Fruit fly (Drosophila melanogaster) whole organism, embryonic: Measurements from ENCODE around the gene Vha16-2.
A peak's percentile ranks its signal among the peaks of the same experiment; 100 is the strongest.

Source experiments
- ATbp ChIP-seq: fragments of 200-800 bp; sonication (Bioruptor generic); optimal IDR thresholded peaks from 2 replicates; lab custom pipeline; 2017; ENCODE audit warnings: missing biosample characterization, mild to moderate bottlenecking, missing genetic modification characterization, missing genetic modification reagents
- Ada2b ChIP-seq: fragments of 200-800 bp; sonication (Bioruptor generic); IDR thresholded peaks from 2 replicates; pipeline ENCODE4 v1.3.6; 2022; ENCODE audit warnings: missing biosample characterization, missing genetic modification characterization
- CG15269 ChIP-seq: fragments of 200-800 bp; sonication (Bioruptor generic); optimal IDR thresholded peaks from 2 replicates; lab custom pipeline; 2018; ENCODE audit warnings: missing biosample characterization, mild to moderate bottlenecking, missing genetic modification characterization, moderate library complexity
- CG15514 ChIP-seq: fragments of 200-800 bp; sonication (Bioruptor generic); optimal IDR thresholded peaks from 3 replicates; lab custom pipeline; 2017; ENCODE audit warnings: missing biosample characterization, missing genetic modification characterization, mild to moderate bottlenecking, moderate library complexity, missing genetic modification reagents
- CG2199 ChIP-seq: fragments of 200-800 bp; sonication (Bioruptor generic); IDR thresholded peaks from 3 replicates; pipeline ENCODE4 v1.3.6; 2022; ENCODE audit warnings: missing biosample characterization, missing genetic modification characterization
- CG32532 ChIP-seq: fragments of 200-800 bp; sonication (Bioruptor generic); IDR thresholded peaks from 2 replicates; pipeline ENCODE4 v1.3.6; 2022; ENCODE audit warnings: missing biosample characterization, missing genetic modification characterization
- CG4360 ChIP-seq: fragments of 200-800 bp; sonication (Bioruptor generic); IDR thresholded peaks from 2 replicates; pipeline ENCODE4 v1.3.6; 2022; ENCODE audit warnings: missing biosample characterization, missing genetic modification characterization
- CG4707 ChIP-seq: fragments of 200-800 bp; sonication (Bioruptor generic); optimal IDR thresholded peaks from 2 replicates; lab custom pipeline; 2018; ENCODE audit warnings: missing biosample characterization, mild to moderate bottlenecking, missing genetic modification characterization, moderate library complexity
- CG5953 ChIP-seq: fragments of 200-800 bp; sonication (Bioruptor generic); IDR thresholded peaks from 2 replicates; pipeline ENCODE4 v1.3.6; 2022; ENCODE audit warnings: missing biosample characterization, missing genetic modification characterization
- CG6813 ChIP-seq: fragments of 200-800 bp; sonication (Bioruptor generic); optimal IDR thresholded peaks from 2 replicates; lab custom pipeline; 2017; ENCODE audit warnings: missing biosample characterization, missing genetic modification characterization, mild to moderate bottlenecking, moderate library complexity, missing genetic modification reagents
- CG7786 ChIP-seq: fragments of 200-800 bp; sonication (Bioruptor generic); optimal IDR thresholded peaks from 2 replicates; lab custom pipeline; 2016; ENCODE audit warnings: missing biosample characterization, missing genetic modification characterization
- CG8290 ChIP-seq, 3 experiments: fragments of 200-800 bp; sonication (Bioruptor generic); optimal IDR thresholded peaks; 2 replicates each; lab custom pipeline; 2016 to 2019; ENCODE audit warnings: missing biosample characterization in 3 of 3, missing genetic modification characterization in 3 of 3, mild to moderate bottlenecking in 2 of 3, moderate library complexity in 1 of 3
- CG9876 ChIP-seq: fragments of 200-800 bp; sonication (Bioruptor generic); optimal IDR thresholded peaks from 2 replicates; lab custom pipeline; 2016; ENCODE audit warnings: missing biosample characterization, missing genetic modification characterization
- D19A ChIP-seq: fragments of 200-800 bp; optimal IDR thresholded peaks from 3 replicates; lab custom pipeline; 2019; ENCODE audit warnings: missing biosample characterization, mild to moderate bottlenecking, missing genetic modification characterization, moderate library complexity
- Dll ChIP-seq: fragments of 200-800 bp; sonication (Bioruptor generic); IDR thresholded peaks from 4 replicates; pipeline ENCODE4 v1.3.6; 2022; ENCODE audit warnings: missing biosample characterization, missing genetic modification characterization; ENCODE audit not compliant: partially characterized antibody
- Eip74EF ChIP-seq, 2 experiments: fragments of 200-800 bp in 1 of 2; fragments of >200 bp in 1 of 2; sonication (Bioruptor generic) in 1 of 2; optimal IDR thresholded peaks; 2 replicates each; lab custom pipeline; 2017 to 2019; ENCODE audit warnings: missing biosample characterization in 2 of 2, missing genetic modification characterization in 2 of 2, mild to moderate bottlenecking in 1 of 2, moderate library complexity in 1 of 2
- Gug ChIP-seq: fragments of 200-800 bp; sonication (Bioruptor generic); IDR thresholded peaks from 4 replicates; pipeline ENCODE4 v1.3.6; 2022; ENCODE audit warnings: missing biosample characterization, missing genetic modification characterization
- MBD-R2 ChIP-seq: fragments of 200-800 bp; sonication (Bioruptor generic); IDR thresholded peaks from 2 replicates; pipeline ENCODE4 v1.3.6; 2022; ENCODE audit warnings: missing biosample characterization, missing genetic modification characterization
- Med ChIP-seq: fragments of 200-800 bp; sonication (Bioruptor generic); peaks from one replicate; lab custom pipeline; 2016; ENCODE audit warnings: missing biosample characterization, missing genetic modification characterization, mild to moderate bottlenecking, inconsistent platforms, moderate library complexity
- Opbp ChIP-seq: fragments of 200-800 bp; sonication (Bioruptor generic); IDR thresholded peaks from 3 replicates; pipeline ENCODE4 v1.3.6; 2022; ENCODE audit warnings: missing biosample characterization, missing genetic modification characterization; ENCODE audit not compliant: partially characterized antibody
- chm ChIP-seq: fragments of 200-800 bp; sonication (Bioruptor generic); IDR thresholded peaks from 2 replicates; pipeline ENCODE4 v1.3.6; 2022; ENCODE audit warnings: missing biosample characterization, missing genetic modification characterization
- ci ChIP-seq: fragments of 200-800 bp; sonication (Bioruptor generic); IDR thresholded peaks from 3 replicates; pipeline ENCODE4 v1.3.6; 2022; ENCODE audit warnings: missing biosample characterization, missing genetic modification characterization
- dpn ChIP-seq, 2 experiments: fragments of 200-800 bp; sonication (Bioruptor generic); optimal IDR thresholded peaks; 3 replicates each; lab custom pipeline; 2016; ENCODE audit warnings: missing biosample characterization in 2 of 2, missing genetic modification characterization in 2 of 2
- fd64A ChIP-seq: fragments of 200-800 bp; sonication (Bioruptor generic); optimal IDR thresholded peaks from 3 replicates; lab custom pipeline; 2018; ENCODE audit warnings: missing biosample characterization, mild to moderate bottlenecking, missing genetic modification characterization
- gce ChIP-seq: fragments of 200-800 bp; sonication (Bioruptor generic); IDR thresholded peaks from 3 replicates; pipeline ENCODE4 v1.3.6; 2022; ENCODE audit warnings: missing biosample characterization, missing genetic modification characterization
- grn ChIP-seq: fragments of 200-800 bp; sonication (Bioruptor generic); optimal IDR thresholded peaks from 3 replicates; lab custom pipeline; 2017; ENCODE audit warnings: missing biosample characterization, missing genetic modification characterization
- hbn ChIP-seq: fragments of 200-800 bp; sonication (Bioruptor generic); IDR thresholded peaks from 2 replicates; pipeline ENCODE4 v1.3.6; 2022; ENCODE audit warnings: missing biosample characterization, missing genetic modification characterization; ENCODE audit not compliant: partially characterized antibody
- inv ChIP-seq: fragments of 200-800 bp; sonication (Bioruptor generic); IDR thresholded peaks from 2 replicates; pipeline ENCODE4 v1.3.6; 2022; ENCODE audit warnings: missing biosample characterization, missing genetic modification characterization; ENCODE audit not compliant: partially characterized antibody
- kay ChIP-seq: fragments of 200-800 bp; sonication (Bioruptor generic); optimal IDR thresholded peaks from 2 replicates; lab custom pipeline; 2016; ENCODE audit warnings: missing biosample characterization, missing genetic modification characterization
- lov ChIP-seq, 2 experiments: fragments of 200-800 bp in 1 of 2; fragments of >200 bp in 1 of 2; sonication (Bioruptor generic) in 1 of 2; IDR thresholded peaks in 1 of 2; optimal IDR thresholded peaks in 1 of 2; 2 replicates in 1 of 2; 3 replicates in 1 of 2; pipeline versions ENCODE4 v1.3.6 to Lab custom; 2017 to 2022; ENCODE audit warnings: missing biosample characterization in 1 of 2, missing genetic modification characterization in 1 of 2
- nom ChIP-seq: fragments of 200-800 bp; sonication (Bioruptor generic); optimal IDR thresholded peaks from 2 replicates; lab custom pipeline; 2017; ENCODE audit warnings: missing biosample characterization, missing genetic modification characterization, mild to moderate bottlenecking, moderate library complexity, missing genetic modification reagents
- odd ChIP-seq: fragments of 200-800 bp; sonication (Bioruptor generic); optimal IDR thresholded peaks from 2 replicates; lab custom pipeline; 2017; ENCODE audit warnings: missing biosample characterization, mild to moderate bottlenecking, missing genetic modification characterization
- pb ChIP-seq: fragments of 200-800 bp; sonication (Bioruptor generic); optimal IDR thresholded peaks from 3 replicates; lab custom pipeline; 2016; ENCODE audit warnings: missing biosample characterization, missing genetic modification characterization
- pita ChIP-seq: fragments of 200-800 bp; sonication (Bioruptor generic); optimal IDR thresholded peaks from 2 replicates; lab custom pipeline; 2017; ENCODE audit warnings: missing biosample characterization, mild to moderate bottlenecking, missing genetic modification characterization
- prd ChIP-seq, 3 experiments: fragments of >200 bp in 2 of 3; fragments of 200-800 bp in 1 of 3; sonication (Bioruptor generic) in 1 of 3; optimal IDR thresholded peaks in 2 of 3; IDR thresholded peaks in 1 of 3; 2 replicates in 2 of 3; 3 replicates in 1 of 3; pipeline versions ENCODE4 v1.3.6 to Lab custom; 2017 to 2022; ENCODE audit warnings: missing biosample characterization in 1 of 3, missing genetic modification characterization in 1 of 3
- tin ChIP-seq: fragments of 200-800 bp; sonication (Bioruptor generic); optimal IDR thresholded peaks from 3 replicates; lab custom pipeline; 2016; ENCODE audit warnings: missing biosample characterization, missing genetic modification characterization
- tup ChIP-seq: fragments of 200-800 bp; sonication (Bioruptor generic); optimal IDR thresholded peaks from 2 replicates; lab custom pipeline; 2016; ENCODE audit warnings: missing biosample characterization, mild to moderate bottlenecking, missing genetic modification characterization, moderate library complexity
- zfh1 ChIP-seq: fragments of 200-800 bp; sonication (Bioruptor generic); IDR thresholded peaks from 3 replicates; pipeline ENCODE4 v1.3.6; 2022; ENCODE audit warnings: missing biosample characterization, missing genetic modification characterization

Gene Vha16-2

dm6 chr3L:11431251-11431925, 43.4 kb upstream of the Vha16-2 start (continued):
- no peak for TF ChIP-seq Eip74EF (GFP tag; optimal IDR thresholded peaks at IDR 0.05; lab: Kevin White, UChicago)
- no peak for TF ChIP-seq odd
- no peak for TF ChIP-seq pb (GFP tag; lab: Kevin White, UChicago)
- TF ChIP-seq ATbp (GFP tag; lab: Kevin White, UChicago): peak; percentile 77
- TF ChIP-seq dpn (GFP tag; optimal IDR thresholded peaks at IDR 0.05; lab: Kevin White, UChicago): peak; percentile 71 to 87
- no peak for TF ChIP-seq Opbp (GFP tag; lab: Robert Waterston, UW)
- TF ChIP-seq pita (GFP tag; lab: Kevin White, UChicago): no peak
- TF ChIP-seq Dll: no peak
- TF ChIP-seq inv (GFP tag; lab: Robert Waterston, UW): no peak
- TF ChIP-seq fd64A: no peak
- TF ChIP-seq MBD-R2 (GFP tag; lab: Robert Waterston, UW): no peak
- TF ChIP-seq hbn (GFP tag; lab: Robert Waterston, UW): no peak
- TF ChIP-seq CG15269 (tag; lab: Kevin White, UChicago): peak; percentile 89
- peak; percentile 18 for TF ChIP-seq CG6813 (GFP tag; lab: Kevin White, UChicago)
- TF ChIP-seq CG4360 (GFP tag; lab: Robert Waterston, UW): peak; percentile 49; the same call in 1 of the 2 replicates
- TF ChIP-seq CG4707 (GFP tag; lab: Kevin White, UChicago): peak; percentile 34

- TF ChIP-seq ci (GFP tag; lab: Robert Waterston, UW) (peak; percentile 20; the same call in 1 of the 3 replicates), Ada2b (peak; percentile 19; the same call in 1 of the 2 replicates), chm (GFP tag; lab: Robert Waterston, UW) (0 out of 2 replicates have a peak, but pooled peaks have one; percentile 20), tup (GFP tag; lab: Kevin White, UChicago) (no peak), Gug (GFP tag; lab: Robert Waterston, UW) (no peak), odd (no peak), grn (GFP tag; lab: Kevin White, UChicago) (peak; percentile 16), CG7786 (GFP tag; lab: Kevin White, UChicago) (no peak), CG2199 (GFP tag; lab: Robert Waterston, UW) (peak; percentile 66; the same call in 1 of the 3 replicates), lov (optimal IDR thresholded peaks at IDR 0.05; lab: Kevin White, UChicago) (no peak), lov (GFP tag; IDR thresholded peaks at IDR 0.05; lab: Robert Waterston, UW) (0 out of 3 replicates have a peak, but pooled peaks have one; percentile 52), gce (GFP tag; lab: Robert Waterston, UW) (no peak), kay (GFP tag; lab: Kevin White, UChicago) (peak; percentile 5), tin (no peak), CG5953 (GFP tag; lab: Robert Waterston, UW) (0 out of 2 replicates have a peak, but pooled peaks have one; percentile 14), D19A (tag; lab: Kevin White, UChicago) (peak; percentile 26), prd (optimal IDR thresholded peaks at IDR 0.05; lab: Kevin White, UChicago) (no peak), prd (GFP tag; IDR thresholded peaks at IDR 0.05; lab: Robert Waterston, UW) (no peak), zfh1 (GFP tag; lab: Robert Waterston, UW) (0 out of 3 replicates have a peak, but pooled peaks have one; percentile 13), CG8290 (GFP tag; optimal IDR thresholded peaks at IDR 0.05; lab: Kevin White, UChicago) (no peak), CG8290 (tag; optimal IDR thresholded peaks at IDR 0.05; lab: Kevin White, UChicago) (peak in 1 of 2 experiments; percentile 26), CG6813 (GFP tag; lab: Kevin White, UChicago) (no peak), CG15514 (GFP tag; lab: Kevin White, UChicago) (no peak), Med (GFP tag; lab: Kevin White, UChicago) (peak; percentile 51), nom (GFP tag; lab: Kevin White, UChicago) (peak; percentile 7), CG32532 (GFP tag; lab: Robert Waterston, UW) (0 out of 2 replicates have a peak, but pooled peaks have one; percentile 12), CG9876 (GFP tag; lab: Kevin White, UChicago) (no peak)
These were observed 42.8 kb upstream of the Vha16-2 start for dm6 chr3L:11431926-11432323.
